Fruit fly (Drosophila melanogaster): Measurements from ENCODE around the gene PIG-K.

- TF ChIP-seq croc (GFP tag; conservative IDR thresholded peaks at IDR 0.05) (no peak), ham (GFP tag; IDR thresholded peaks at IDR 0.05) (no peak), Dip3 (GFP tag; optimal IDR thresholded peaks at IDR 0.05) (no peak), CG11456 (GFP tag; IDR thresholded peaks at IDR 0.05) (no peak), CG15011 (GFP tag; optimal IDR thresholded peaks at IDR 0.05) (no peak), Side (GFP tag; optimal IDR thresholded peaks at IDR 0.05) (no peak), CG18262 (tag; optimal IDR thresholded peaks at IDR 0.05) (no peak)
These were observed 46.0 kb downstream of the PIG-K start for dm6 chrX:1963192-1963590.
